Fruit fly (Drosophila melanogaster): ENCODE results near the gene Flo2.

- TF ChIP-seq psq (optimal IDR thresholded peaks at IDR 0.05) (no peak), h (optimal IDR thresholded peaks at IDR 0.05) (no peak)
These were observed 667 bp downstream of the Flo2 start for dm6 chrX:14839739-14840347.

All from Kc167 (cell line).